Worm (Caenorhabditis elegans): ENCODE results near the gene lido-16.
A peak's percentile ranks its signal among the peaks of the same experiment; 100 is the strongest.

The lido-16 gene

DNA sequence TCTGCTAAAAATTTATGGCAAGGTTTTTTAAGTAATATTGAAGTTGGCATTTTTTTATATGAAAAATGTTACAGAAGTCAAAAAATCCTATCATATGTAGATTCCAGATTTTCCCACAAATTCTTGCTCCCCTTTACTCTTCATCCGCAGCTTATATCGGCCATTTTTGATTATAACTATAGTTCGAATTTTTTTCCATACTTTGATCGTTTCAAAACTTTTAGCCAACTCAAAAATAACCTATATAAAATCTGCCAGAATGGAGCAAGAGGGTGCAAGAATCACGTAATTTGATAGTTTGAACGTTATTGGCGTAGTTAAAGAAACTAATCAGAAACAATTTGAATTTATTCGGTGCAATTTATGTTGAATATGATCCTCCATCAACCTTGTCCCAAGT lies 39.2 kb upstream of the lido-16 start:
- TF ChIP-seq nhr-25 (tag; optimal IDR thresholded peaks at IDR 0.05), result no peak
- TF ChIP-seq ztf-4 (tag; optimal IDR thresholded peaks at IDR 0.05), result no peak
- no peak for TF ChIP-seq fos-1 (tag; optimal IDR thresholded peaks at IDR 0.05)
- TF ChIP-seq nhr-28 (tag; optimal IDR thresholded peaks at IDR 0.05), result no peak
- no peak for TF ChIP-seq unc-39 (tag; optimal IDR thresholded peaks at IDR 0.05)

DNA sequence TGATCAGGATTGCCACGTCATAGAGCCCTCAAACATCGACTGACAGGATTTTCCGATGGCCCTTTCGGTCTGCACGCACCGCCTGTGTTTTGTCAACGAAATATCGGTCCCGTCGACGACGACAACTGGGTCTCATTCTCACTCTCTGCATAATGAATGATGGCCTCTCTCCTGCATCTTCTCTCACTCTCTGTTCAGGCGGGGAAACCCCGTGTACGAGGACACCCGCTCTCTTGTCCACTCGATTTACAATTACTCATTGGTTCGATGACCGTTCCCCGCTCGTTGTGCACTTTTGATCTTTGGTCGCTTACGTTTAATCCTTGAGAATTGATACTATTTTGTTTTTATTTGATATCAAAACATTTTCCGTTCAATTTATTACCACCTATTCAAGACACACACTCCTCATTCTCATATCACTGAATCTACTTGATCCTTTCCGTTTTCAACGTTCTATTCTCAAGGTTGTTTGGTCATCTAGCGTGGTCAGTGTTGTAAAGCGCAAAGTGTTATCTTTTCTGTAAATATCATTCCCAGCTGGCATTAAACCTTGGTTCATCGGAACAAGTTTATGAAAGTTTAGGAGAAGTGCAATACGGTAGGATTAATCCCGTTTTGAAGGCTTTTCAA lies 38.0 kb upstream of the lido-16 start:
- TF ChIP-seq ztf-4 (tag; optimal IDR thresholded peaks at IDR 0.05) (no peak), aly-2 (tag; optimal IDR thresholded peaks at IDR 0.05) (no peak), pqm-1 (tag; optimal IDR thresholded peaks at IDR 0.05) (peak; percentile 25), nhr-43 (tag; optimal IDR thresholded peaks at IDR 0.05; ENCODE audit: poor library complexity, severe bottlenecking) (peak; percentile 19), lin-39 (tag; optimal IDR thresholded peaks at IDR 0.05) (peak; percentile 30), nhr-25 (tag; optimal IDR thresholded peaks at IDR 0.05) (peak; percentile 65)

DNA sequence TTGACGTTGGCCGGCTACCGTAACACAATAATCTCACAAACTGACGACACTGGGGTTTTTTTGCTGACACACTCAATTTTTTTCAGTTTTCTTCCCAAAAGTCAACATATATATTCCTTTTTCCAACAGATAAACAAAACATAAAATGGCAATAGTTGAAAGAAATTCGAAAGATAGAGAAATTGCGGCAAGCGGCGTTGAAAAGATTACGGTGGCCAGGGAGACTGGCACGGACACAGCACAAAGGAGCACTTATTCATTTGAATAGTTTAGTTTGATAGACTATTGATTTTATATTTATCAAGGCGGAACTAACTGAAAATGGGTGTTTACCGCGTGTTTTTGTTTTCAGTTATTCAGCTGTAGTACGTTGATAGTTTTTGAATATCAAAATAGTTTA lies 36.5 kb upstream of the lido-16 start, which contains the start of gene toe-2:
Gene toe-2 (minus strand): TSS at position 70 of the 400 bp plus-strand sequence.
- TF ChIP-seq pqm-1 (tag; optimal IDR thresholded peaks at IDR 0.05), result peak; percentile 18
- TF ChIP-seq ZK546.5 (tag; optimal IDR thresholded peaks at IDR 0.05), result no peak
- TF ChIP-seq elt-2 (tag; optimal IDR thresholded peaks at IDR 0.05), result peak; percentile 55

DNA sequence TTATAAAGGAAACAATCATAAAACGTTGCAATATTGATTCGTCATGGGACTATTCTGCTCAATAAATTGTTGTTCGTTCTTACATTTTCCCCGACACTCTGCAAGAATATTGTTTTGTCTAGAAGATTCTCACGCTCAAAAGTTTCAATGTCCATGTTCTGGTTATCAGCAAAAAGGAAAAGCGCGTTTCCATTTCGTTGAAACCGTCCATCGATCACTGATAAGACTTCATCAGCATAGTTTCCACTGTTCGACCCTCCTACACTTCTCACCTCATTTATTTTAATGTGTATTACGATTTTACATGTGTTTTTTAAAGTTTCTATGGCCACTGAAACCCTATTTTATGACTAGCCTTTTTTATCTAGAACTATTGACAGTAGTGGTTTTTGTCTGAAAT lies 35.3 kb upstream of the lido-16 start:
- no peak for TF ChIP-seq ceh-9 (tag; optimal IDR thresholded peaks at IDR 0.05)
- no peak for TF ChIP-seq egl-27 (tag; optimal IDR thresholded peaks at IDR 0.05)
- no peak for TF ChIP-seq nhr-23 (tag; optimal IDR thresholded peaks at IDR 0.05)
- TF ChIP-seq tbx-2 (tag; optimal IDR thresholded peaks at IDR 0.05), result no peak
- TF ChIP-seq elt-2 (tag; optimal IDR thresholded peaks at IDR 0.05), result peak; percentile 89
- TF ChIP-seq pqm-1 (tag; optimal IDR thresholded peaks at IDR 0.05), result peak; percentile 91
- no peak for TF ChIP-seq nhr-237 (tag; optimal IDR thresholded peaks at IDR 0.05)
- no peak for TF ChIP-seq nhr-76 (tag; optimal IDR thresholded peaks at IDR 0.05)

DNA sequence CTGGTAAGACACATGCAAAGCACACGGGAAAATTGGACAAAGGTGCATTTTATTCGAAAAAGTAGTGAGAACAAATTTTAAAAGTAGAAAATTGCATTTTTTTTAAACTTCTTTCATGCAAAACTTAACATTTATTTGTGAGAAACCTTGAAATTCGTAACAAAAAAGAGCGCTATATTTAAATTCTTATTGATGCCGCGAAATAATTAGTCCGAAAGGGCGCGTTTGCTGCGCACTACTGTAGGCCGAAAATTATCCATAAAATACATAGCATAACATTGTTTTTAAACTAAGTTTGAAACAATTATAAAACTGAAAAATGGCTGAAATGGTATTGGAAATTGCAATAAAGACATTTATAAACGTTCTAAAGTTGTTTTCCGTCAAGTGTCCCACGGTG lies 34.9 kb upstream of the lido-16 start:
- TF ChIP-seq nhr-23 (tag; optimal IDR thresholded peaks at IDR 0.05), result no peak

DNA sequence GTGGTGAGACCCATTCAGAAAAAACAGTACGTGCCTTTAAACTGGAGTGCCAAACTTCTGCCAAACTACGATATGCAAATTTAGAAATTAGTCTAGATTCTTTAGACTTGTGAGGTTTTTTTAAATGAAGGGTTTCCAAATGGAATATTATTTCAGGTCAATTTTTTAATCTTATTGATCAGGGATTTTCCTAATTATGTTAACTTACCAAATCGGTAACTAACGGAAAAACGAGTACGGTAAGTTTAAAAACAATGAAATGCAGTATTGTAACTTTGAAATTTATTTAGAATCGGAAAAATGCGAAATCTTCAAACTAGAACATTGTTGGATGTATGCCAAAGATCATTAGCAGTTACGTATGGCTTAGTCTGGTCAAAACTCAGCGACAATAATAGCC lies 31.5 kb upstream of the lido-16 start, which contains the start of gene C56E6.7:
Gene C56E6.7 (plus strand): TSS at position 301 of the 400 bp plus-strand sequence.
- no peak for TF ChIP-seq lsy-12 (tag; optimal IDR thresholded peaks at IDR 0.05)
- TF ChIP-seq unc-39 (tag; optimal IDR thresholded peaks at IDR 0.05), result no peak
- no peak for TF ChIP-seq elt-3 (tag; optimal IDR thresholded peaks at IDR 0.05)
- TF ChIP-seq nhr-77 (tag; optimal IDR thresholded peaks at IDR 0.05), result no peak
- TF ChIP-seq ceh-9 (tag; optimal IDR thresholded peaks at IDR 0.05), result no peak
- no peak for TF ChIP-seq nhr-237 (tag; optimal IDR thresholded peaks at IDR 0.05)
- TF ChIP-seq nfya-1 (tag; optimal IDR thresholded peaks at IDR 0.05; ENCODE audit: insufficient read depth), result no peak
- TF ChIP-seq fkh-10 (GFP tag; optimal IDR thresholded peaks at IDR 0.05), result no peak
- TF ChIP-seq nhr-11 (tag; optimal IDR thresholded peaks at IDR 0.05), result no peak
- TF ChIP-seq nhr-25 (tag; optimal IDR thresholded peaks at IDR 0.05), result no peak
- TF ChIP-seq nhr-28 (tag; optimal IDR thresholded peaks at IDR 0.05), result no peak
- no peak for TF ChIP-seq ceh-16 (tag; optimal IDR thresholded peaks at IDR 0.05)
- TF ChIP-seq ceh-82 (tag; optimal IDR thresholded peaks at IDR 0.05), result no peak

DNA sequence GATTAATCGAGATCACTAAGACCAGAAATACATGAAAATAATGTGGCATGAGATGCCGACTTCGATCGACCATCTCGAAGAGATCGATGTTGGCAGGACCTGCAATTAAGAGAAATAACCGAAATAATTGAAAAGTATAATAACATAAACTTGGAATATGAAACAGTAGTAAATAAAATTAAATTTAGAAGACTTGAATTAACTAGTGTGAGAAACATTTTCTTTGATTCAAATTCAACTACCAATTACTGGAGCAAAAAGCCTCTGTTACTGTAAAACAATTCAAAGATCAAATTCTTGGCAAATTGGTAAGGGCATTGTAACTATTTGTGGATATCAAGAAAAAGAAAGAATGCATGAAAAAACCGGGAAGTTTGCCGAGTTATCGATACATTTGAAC lies 29.1 kb upstream of the lido-16 start, which contains the start of gene R05G9R.1:
Gene R05G9R.1 (minus strand): TSS at position 101 of the 400 bp plus-strand sequence.
- no peak for TF ChIP-seq fos-1 (tag; optimal IDR thresholded peaks at IDR 0.05)
- TF ChIP-seq nfya-1 (tag; optimal IDR thresholded peaks at IDR 0.05; ENCODE audit: insufficient read depth), result no peak
- TF ChIP-seq elt-1 (tag; optimal IDR thresholded peaks at IDR 0.05), result no peak
- TF ChIP-seq nhr-67 (tag; optimal IDR thresholded peaks at IDR 0.05), result no peak
- no peak for TF ChIP-seq R02D3.7 (tag; optimal IDR thresholded peaks at IDR 0.05)
- no peak for TF ChIP-seq nhr-43 (tag; optimal IDR thresholded peaks at IDR 0.05; ENCODE audit: poor library complexity, severe bottlenecking)
- no peak for TF ChIP-seq ceh-9 (tag; optimal IDR thresholded peaks at IDR 0.05)
- TF ChIP-seq ztf-11 (tag; optimal IDR thresholded peaks at IDR 0.05), result no peak
- TF ChIP-seq nhr-25 (tag; optimal IDR thresholded peaks at IDR 0.05), result no peak
- TF ChIP-seq nhr-237 (tag; optimal IDR thresholded peaks at IDR 0.05), result no peak
- no peak for TF ChIP-seq eor-1 (tag; optimal IDR thresholded peaks at IDR 0.05)
- no peak for TF ChIP-seq skn-1 (tag; optimal IDR thresholded peaks at IDR 0.05)
- no peak for TF ChIP-seq zag-1 (tag; optimal IDR thresholded peaks at IDR 0.05)
